Worm (Caenorhabditis elegans) whole organism, late embryonic: ENCODE data around the gene F43E2.6.

Experiments used
- ceh-45 ChIP-seq: fragments of 200-800 bp; sonication (Bioruptor generic); IDR thresholded peaks from 2 replicates; pipeline ENCODE4 v1.3.6; 2022; ENCODE audit warnings: missing genetic modification reagents, missing genetic modification characterization, missing compliant biosample characterization
- hlh-30 ChIP-seq: sonication (generic microtip); optimal IDR thresholded peaks from 2 replicates; lab custom pipeline; 2017; ENCODE audit warnings: antibody characterized with exemption, missing genetic modification characterization, missing compliant biosample characterization; ENCODE audit not compliant: insufficient read depth
- sox-4 ChIP-seq: sonication (generic microtip); optimal IDR thresholded peaks from 2 replicates; lab custom pipeline; 2017; ENCODE audit warnings: mild to moderate bottlenecking, missing genetic modification characterization, inconsistent platforms, missing compliant biosample characterization
- tbx-2 ChIP-seq: sonication (generic microtip); optimal IDR thresholded peaks from 2 replicates; lab custom pipeline; 2016; ENCODE audit warnings: missing genetic modification characterization, missing compliant biosample characterization

DNA sequence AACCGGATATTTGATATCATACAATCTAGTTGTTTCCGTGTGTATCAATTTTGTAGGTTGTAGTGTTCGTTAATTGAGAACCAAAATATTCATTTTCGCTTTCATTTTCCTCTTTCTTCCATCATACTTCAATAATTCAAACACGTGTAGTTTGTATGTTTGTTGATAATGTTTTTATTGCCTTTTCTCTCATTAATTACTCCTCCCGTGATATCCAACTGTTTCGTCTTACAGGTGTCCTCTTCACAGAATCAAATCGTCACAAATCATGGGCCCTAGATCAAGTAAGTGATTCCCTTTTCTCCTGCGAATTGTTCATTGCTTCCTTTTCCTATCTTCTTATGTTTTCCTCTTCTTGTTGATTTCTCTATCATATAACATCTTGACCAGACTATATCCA, 29.7 kb downstream of the F43E2.6 start, which contains the start of gene nhr-21:
- TF ChIP-seq ceh-45: no peak
- TF ChIP-seq tbx-2 (tag; lab: Kevin White, UChicago): no peak
- TF ChIP-seq hlh-30 (tag; lab: Kevin White, UChicago): no peak
- TF ChIP-seq sox-4 (tag; lab: Kevin White, UChicago): no peak
